Fruit fly (Drosophila melanogaster) whole organism, embryonic: ENCODE data around the gene CG12241.
A peak's percentile ranks its signal among the peaks of the same experiment; 100 is the strongest.

Source experiments
- Abd-B ChIP-seq: fragments of 200-800 bp; sonication (Bioruptor generic); optimal IDR thresholded peaks from 2 replicates; lab custom pipeline; 2018; ENCODE audit warnings: missing biosample characterization, mild to moderate bottlenecking, missing genetic modification characterization, moderate library complexity
- BEAF-32 ChIP-seq: fragments of 200-800 bp; sonication (Bioruptor generic); optimal IDR thresholded peaks from 3 replicates; lab custom pipeline; 2017; ENCODE audit warnings: missing biosample characterization, missing genetic modification characterization, mild to moderate bottlenecking, moderate library complexity, missing genetic modification reagents
- Bdp1 ChIP-seq: fragments of 200-800 bp; sonication (Bioruptor generic); optimal IDR thresholded peaks from 3 replicates; lab custom pipeline; 2016; ENCODE audit warnings: missing biosample characterization, missing genetic modification characterization
- CG10267 ChIP-seq: fragments of 200-800 bp; sonication (Bioruptor generic); optimal IDR thresholded peaks from 2 replicates; lab custom pipeline; 2018; ENCODE audit warnings: missing biosample characterization, mild to moderate bottlenecking, missing genetic modification characterization, moderate library complexity
- CG12391 ChIP-seq: fragments of 200-800 bp; sonication (Bioruptor generic); optimal IDR thresholded peaks from 3 replicates; lab custom pipeline; 2018; ENCODE audit warnings: missing biosample characterization, mild to moderate bottlenecking, missing genetic modification characterization, moderate library complexity
- CG12942 ChIP-seq: fragments of 200-800 bp; sonication (Bioruptor generic); optimal IDR thresholded peaks from 3 replicates; lab custom pipeline; 2016; ENCODE audit warnings: missing biosample characterization, missing genetic modification characterization
- CG13123 ChIP-seq: fragments of 200-800 bp; sonication (Bioruptor generic); optimal IDR thresholded peaks from 2 replicates; lab custom pipeline; 2016; ENCODE audit warnings: missing biosample characterization, missing genetic modification characterization
- CG14050 ChIP-seq: fragments of 200-800 bp; sonication (Bioruptor generic); IDR thresholded peaks from 3 replicates; pipeline ENCODE4 v1.3.6; 2022; ENCODE audit warnings: missing biosample characterization, missing genetic modification characterization
- CG18262 ChIP-seq: fragments of 200-800 bp; optimal IDR thresholded peaks from 3 replicates; lab custom pipeline; 2019; ENCODE audit warnings: missing biosample characterization, mild to moderate bottlenecking, missing genetic modification characterization, moderate library complexity
- CG32772 ChIP-seq: fragments of 200-800 bp; sonication (Bioruptor generic); IDR thresholded peaks from 2 replicates; pipeline ENCODE4 v1.3.6; 2022; ENCODE audit warnings: missing biosample characterization, missing genetic modification characterization
- CG33213 ChIP-seq: fragments of 200-800 bp; sonication (Bioruptor generic); optimal IDR thresholded peaks from 3 replicates; lab custom pipeline; 2016; ENCODE audit warnings: missing biosample characterization, missing genetic modification characterization
- CG3847 ChIP-seq: fragments of 200-800 bp; sonication (Bioruptor generic); IDR thresholded peaks from 2 replicates; pipeline ENCODE4 v1.3.6; 2022; ENCODE audit warnings: missing biosample characterization, missing genetic modification characterization
- CG42726 ChIP-seq: fragments of 200-800 bp; sonication (Bioruptor generic); IDR thresholded peaks from 2 replicates; pipeline ENCODE4 v1.3.6; 2022; ENCODE audit warnings: missing biosample characterization, missing genetic modification characterization; ENCODE audit not compliant: partially characterized antibody
- CG4328 ChIP-seq: fragments of 200-800 bp; sonication (Bioruptor generic); optimal IDR thresholded peaks from 3 replicates; lab custom pipeline; 2017; ENCODE audit warnings: missing biosample characterization, missing genetic modification reagents, missing genetic modification characterization
- CG43689 ChIP-seq: fragments of 200-800 bp; sonication (Bioruptor generic); IDR thresholded peaks from 2 replicates; pipeline ENCODE4 v1.3.6; 2022; ENCODE audit warnings: missing biosample characterization, missing genetic modification characterization
- CG4707 ChIP-seq: fragments of 200-800 bp; sonication (Bioruptor generic); optimal IDR thresholded peaks from 2 replicates; lab custom pipeline; 2018; ENCODE audit warnings: missing biosample characterization, mild to moderate bottlenecking, missing genetic modification characterization, moderate library complexity
- CG8765 ChIP-seq: fragments of 200-800 bp; sonication (Bioruptor generic); IDR thresholded peaks from 2 replicates; pipeline ENCODE4 v1.3.6; 2022; ENCODE audit warnings: missing biosample characterization, missing genetic modification characterization
- CG8924 ChIP-seq: fragments of 200-800 bp; optimal IDR thresholded peaks from 3 replicates; lab custom pipeline; 2019; ENCODE audit warnings: missing biosample characterization, mild to moderate bottlenecking, missing genetic modification characterization, moderate library complexity
- CG8944 ChIP-seq: fragments of 200-800 bp; sonication (Bioruptor generic); optimal IDR thresholded peaks from 3 replicates; lab custom pipeline; 2016; ENCODE audit warnings: missing biosample characterization, missing genetic modification characterization
- CTCF ChIP-seq: fragments of 200-800 bp; sonication (Bioruptor generic); optimal IDR thresholded peaks from 2 replicates; lab custom pipeline; 2017; ENCODE audit warnings: missing biosample characterization, mild to moderate bottlenecking, missing genetic modification characterization, moderate library complexity
- CrebB ChIP-seq: fragments of 200-800 bp; sonication (Bioruptor generic); optimal IDR thresholded peaks from 3 replicates; lab custom pipeline; 2018; ENCODE audit warnings: missing biosample characterization, mild to moderate bottlenecking, missing genetic modification characterization
- Dip2 ChIP-seq: fragments of 200-800 bp; sonication (Bioruptor generic); IDR thresholded peaks from 2 replicates; pipeline ENCODE4 v1.3.6; 2022; ENCODE audit warnings: missing biosample characterization, missing genetic modification characterization
- Drgx ChIP-seq: fragments of 200-800 bp; sonication (Bioruptor generic); IDR thresholded peaks from 2 replicates; pipeline ENCODE4 v1.3.6; 2022; ENCODE audit warnings: missing biosample characterization, missing genetic modification characterization
- E2f1 ChIP-seq: fragments of 200-800 bp; sonication (Bioruptor generic); IDR thresholded peaks from 2 replicates; pipeline ENCODE4 v1.3.6; 2022; ENCODE audit warnings: missing biosample characterization, missing genetic modification characterization
- Ets97D ChIP-seq: fragments of 200-800 bp; sonication (Bioruptor generic); optimal IDR thresholded peaks from 3 replicates; lab custom pipeline; 2016; ENCODE audit warnings: missing biosample characterization, missing genetic modification characterization
- Fer2 ChIP-seq: fragments of 200-800 bp; sonication (Bioruptor generic); optimal IDR thresholded peaks from 2 replicates; lab custom pipeline; 2018; ENCODE audit warnings: missing biosample characterization, mild to moderate bottlenecking, missing genetic modification characterization, moderate library complexity
- Gug ChIP-seq: fragments of 200-800 bp; sonication (Bioruptor generic); IDR thresholded peaks from 4 replicates; pipeline ENCODE4 v1.3.6; 2022; ENCODE audit warnings: missing biosample characterization, missing genetic modification characterization
- HLH3B ChIP-seq: fragments of 200-800 bp; sonication (Bioruptor generic); IDR thresholded peaks from 2 replicates; pipeline ENCODE4 v1.3.6; 2022; ENCODE audit warnings: missing biosample characterization, missing genetic modification characterization
- Hmr ChIP-seq: fragments of 200-800 bp; sonication (Bioruptor generic); optimal IDR thresholded peaks from 3 replicates; lab custom pipeline; 2017; ENCODE audit warnings: mild to moderate bottlenecking, missing biosample characterization, missing genetic modification reagents, missing genetic modification characterization
- Hsf ChIP-seq: fragments of 200-800 bp; sonication (Bioruptor generic); optimal IDR thresholded peaks from 3 replicates; lab custom pipeline; 2016; ENCODE audit warnings: missing biosample characterization, missing genetic modification characterization
- Lpt ChIP-seq: fragments of >200 bp; optimal IDR thresholded peaks from 2 replicates; lab custom pipeline; 2018; ENCODE audit warnings: missing biosample characterization, missing genetic modification characterization
- MBD-R2 ChIP-seq: fragments of 200-800 bp; sonication (Bioruptor generic); IDR thresholded peaks from 2 replicates; pipeline ENCODE4 v1.3.6; 2022; ENCODE audit warnings: missing biosample characterization, missing genetic modification characterization
- Meics ChIP-seq: fragments of 200-800 bp; sonication (Bioruptor generic); optimal IDR thresholded peaks from 2 replicates; lab custom pipeline; 2017; ENCODE audit warnings: missing biosample characterization, mild to moderate bottlenecking, missing genetic modification characterization
- Myb ChIP-seq: fragments of 200-800 bp; sonication (Bioruptor generic); optimal IDR thresholded peaks from 2 replicates; lab custom pipeline; 2016; ENCODE audit warnings: missing biosample characterization, missing genetic modification characterization
- NK7.1 ChIP-seq: fragments of 200-800 bp; sonication (Bioruptor generic); optimal IDR thresholded peaks from 3 replicates; lab custom pipeline; 2016; ENCODE audit warnings: missing biosample characterization, missing genetic modification characterization
- Nf-YB ChIP-seq: fragments of 200-800 bp; sonication (Bioruptor generic); optimal IDR thresholded peaks from 3 replicates; lab custom pipeline; 2019; ENCODE audit warnings: missing biosample characterization, mild to moderate bottlenecking, missing genetic modification characterization, moderate library complexity
- NfI ChIP-seq: fragments of 200-800 bp; sonication (Bioruptor generic); optimal IDR thresholded peaks from 3 replicates; lab custom pipeline; 2018; ENCODE audit warnings: missing biosample characterization, mild to moderate bottlenecking, missing genetic modification characterization, moderate library complexity
- Poxn ChIP-seq: fragments of 200-800 bp; sonication (Bioruptor generic); IDR thresholded peaks from 2 replicates; pipeline ENCODE4 v1.3.6; 2022; ENCODE audit warnings: missing biosample characterization, missing genetic modification characterization
- Sry-β ChIP-seq: fragments of 200-800 bp; sonication (Bioruptor generic); optimal IDR thresholded peaks from 2 replicates; lab custom pipeline; 2018; ENCODE audit warnings: missing biosample characterization, mild to moderate bottlenecking, missing genetic modification characterization, moderate library complexity
- TFAM ChIP-seq: fragments of 200-800 bp; sonication (Bioruptor generic); optimal IDR thresholded peaks from 2 replicates; lab custom pipeline; 2017; ENCODE audit warnings: missing biosample characterization, missing genetic modification characterization, inconsistent platforms
- Trl ChIP-seq, 3 experiments: fragments of >200 bp in 2 of 3; fragments of 200-800 bp in 1 of 3; sonication (Bioruptor generic) in 1 of 3; optimal IDR thresholded peaks; 2 replicates in 1 of 3; 3 replicates in 2 of 3; lab custom pipeline; 2016 to 2017; ENCODE audit warnings: missing biosample characterization in 1 of 3, missing genetic modification characterization in 1 of 3
- ac ChIP-seq: fragments of 200-800 bp; sonication (Bioruptor generic); optimal IDR thresholded peaks from 3 replicates; lab custom pipeline; 2017; ENCODE audit warnings: missing biosample characterization, mild to moderate bottlenecking, missing genetic modification characterization
- ash1 ChIP-seq: fragments of 200-800 bp; sonication (Bioruptor generic); optimal IDR thresholded peaks from 2 replicates; lab custom pipeline; 2018; ENCODE audit warnings: missing biosample characterization, mild to moderate bottlenecking, missing genetic modification characterization
- chif ChIP-seq, 2 experiments: fragments of 200-800 bp; sonication (Bioruptor generic); optimal IDR thresholded peaks; 3 replicates each; lab custom pipeline; 2016; ENCODE audit warnings: missing biosample characterization in 2 of 2, missing genetic modification characterization in 2 of 2
- ci ChIP-seq: fragments of 200-800 bp; sonication (Bioruptor generic); IDR thresholded peaks from 3 replicates; pipeline ENCODE4 v1.3.6; 2022; ENCODE audit warnings: missing biosample characterization, missing genetic modification characterization
- da ChIP-seq: fragments of 200-800 bp; sonication (Bioruptor generic); optimal IDR thresholded peaks from 2 replicates; lab custom pipeline; 2016; ENCODE audit warnings: missing biosample characterization, missing genetic modification characterization
- danr ChIP-seq: fragments of 200-800 bp; sonication (Bioruptor generic); IDR thresholded peaks from 2 replicates; pipeline ENCODE4 v1.3.6; 2022; ENCODE audit warnings: missing biosample characterization, missing genetic modification characterization
- emc ChIP-seq: fragments of 200-800 bp; sonication (Bioruptor generic); optimal IDR thresholded peaks from 2 replicates; lab custom pipeline; 2016; ENCODE audit warnings: missing biosample characterization, missing genetic modification characterization
- fd102C ChIP-seq: fragments of 200-800 bp; sonication (Bioruptor generic); optimal IDR thresholded peaks from 2 replicates; lab custom pipeline; 2018; ENCODE audit warnings: missing biosample characterization, mild to moderate bottlenecking, missing genetic modification characterization, moderate library complexity
- gsb-n ChIP-seq: fragments of 200-800 bp; sonication (Bioruptor generic); optimal IDR thresholded peaks from 3 replicates; lab custom pipeline; 2018; ENCODE audit warnings: missing biosample characterization, mild to moderate bottlenecking, missing genetic modification characterization
- repo ChIP-seq: fragments of 200-800 bp; sonication (Bioruptor generic); optimal IDR thresholded peaks from 2 replicates; lab custom pipeline; 2016; ENCODE audit warnings: missing biosample characterization, missing genetic modification characterization
- sens ChIP-seq: fragments of 200-800 bp; sonication (Bioruptor generic); peaks from one replicate; lab custom pipeline; 2016; ENCODE audit warnings: missing biosample characterization, missing genetic modification characterization

Gene CG12241

DNA sequence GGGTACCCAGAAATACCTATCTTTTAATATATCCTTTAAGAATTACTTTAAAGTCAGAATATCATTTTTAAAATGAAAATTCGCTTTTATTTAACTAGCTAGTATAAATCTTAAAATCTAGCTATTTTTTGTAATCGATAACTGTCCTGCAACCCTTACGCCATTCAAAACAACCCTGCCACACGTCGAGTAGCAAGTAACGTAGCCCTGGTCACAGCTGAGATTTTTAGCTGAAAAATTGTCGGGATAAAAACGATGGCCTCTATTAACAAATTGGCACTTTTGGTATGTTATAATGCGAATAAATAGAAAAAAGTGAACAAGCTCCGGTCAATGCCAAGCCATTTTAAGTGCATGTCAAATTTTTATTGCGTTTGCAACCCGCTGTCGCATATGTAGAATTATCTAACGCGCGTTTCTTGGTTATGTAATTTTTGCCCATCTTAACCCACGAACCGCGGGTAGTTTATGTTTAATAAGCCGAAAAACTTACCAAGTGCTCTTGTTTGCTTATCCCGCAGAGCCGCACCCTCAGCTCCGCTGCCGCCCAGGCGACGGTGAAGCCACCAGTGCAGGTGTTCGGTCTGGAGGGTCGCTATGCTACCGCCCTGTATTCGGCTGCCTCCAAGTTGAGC lies 46.5 kb downstream of the CG12241 start, which contains the start of gene ATPsynO (continued):
- peak; percentile 14 for TF ChIP-seq Hsf (GFP tag; lab: Kevin White, UChicago)
- TF ChIP-seq CG18262 (tag; lab: Kevin White, UChicago): peak; percentile 32
- no peak for TF ChIP-seq Lpt
- TF ChIP-seq Fer2 (tag; lab: Kevin White, UChicago): no peak
- no peak for TF ChIP-seq CTCF (GFP tag; lab: Kevin White, UChicago)
- no peak for TF ChIP-seq da (GFP tag; lab: Kevin White, UChicago)
- peak; percentile 51 for TF ChIP-seq Myb (GFP tag; lab: Kevin White, UChicago)
- TF ChIP-seq ci (GFP tag; lab: Robert Waterston, UW): no peak
- TF ChIP-seq danr (GFP tag; lab: Robert Waterston, UW): no peak
- no peak for TF ChIP-seq Abd-B (GFP tag; lab: Kevin White, UChicago)
- TF ChIP-seq Bdp1 (GFP tag; lab: Kevin White, UChicago): no peak
- TF ChIP-seq Gug (GFP tag; lab: Robert Waterston, UW): no peak
- TF ChIP-seq Sry-β (GFP tag; lab: Kevin White, UChicago): peak; percentile 86
- peak; percentile 11 for TF ChIP-seq CrebB (tag; lab: Kevin White, UChicago)
- TF ChIP-seq CG8944 (GFP tag; lab: Kevin White, UChicago): no peak
- TF ChIP-seq NK7.1 (GFP tag; lab: Kevin White, UChicago): no peak
- TF ChIP-seq BEAF-32 (GFP tag; lab: Kevin White, UChicago): peak; percentile 57
- peak; percentile 18 for TF ChIP-seq CG8924 (tag; lab: Kevin White, UChicago)
- TF ChIP-seq CG12391 (tag; lab: Kevin White, UChicago): peak; percentile 62
- TF ChIP-seq TFAM (GFP tag; lab: Kevin White, UChicago): no peak
- no peak for TF ChIP-seq CG32772 (GFP tag; lab: Robert Waterston, UW)
- no peak for TF ChIP-seq Meics (GFP tag; lab: Kevin White, UChicago)
- TF ChIP-seq E2f1: no peak
- TF ChIP-seq ac: no peak
- TF ChIP-seq Nf-YB (GFP tag; lab: Kevin White, UChicago): peak; percentile 5
- TF ChIP-seq repo (GFP tag; lab: Kevin White, UChicago): no peak
- TF ChIP-seq CG10267 (tag; lab: Kevin White, UChicago): peak; percentile 75
- TF ChIP-seq fd102C (GFP tag; lab: Kevin White, UChicago): no peak
- no peak for TF ChIP-seq HLH3B (GFP tag; lab: Robert Waterston, UW)
- no peak for TF ChIP-seq chif (GFP tag; optimal IDR thresholded peaks at IDR 0.05; lab: Kevin White, UChicago)
- TF ChIP-seq gsb-n: no peak
- peak; percentile 29 for TF ChIP-seq NfI (GFP tag; lab: Kevin White, UChicago)
- peak; percentile 98 for TF ChIP-seq sens (GFP tag; lab: Kevin White, UChicago)
- TF ChIP-seq Trl (optimal IDR thresholded peaks at IDR 0.05; lab: Kevin White, UChicago): no peak
- TF ChIP-seq Trl (GFP tag; optimal IDR thresholded peaks at IDR 0.05; lab: Kevin White, UChicago): no peak
- no peak for TF ChIP-seq emc (GFP tag; lab: Kevin White, UChicago)
- TF ChIP-seq Poxn: no peak
- peak; percentile 17; the same call in 1 of the 2 replicates for TF ChIP-seq CG3847 (GFP tag; lab: Robert Waterston, UW)
- TF ChIP-seq Drgx: no peak
- no peak for TF ChIP-seq CG8765
- TF ChIP-seq CG13123 (GFP tag; lab: Kevin White, UChicago): no peak
- TF ChIP-seq Ets97D (GFP tag; lab: Kevin White, UChicago): peak; percentile 67
- TF ChIP-seq Hmr (GFP tag; lab: Kevin White, UChicago): no peak
- TF ChIP-seq MBD-R2 (GFP tag; lab: Robert Waterston, UW): peak; percentile 89
- no peak for TF ChIP-seq CG43689 (GFP tag; lab: Robert Waterston, UW)
- TF ChIP-seq Dip2 (GFP tag; lab: Robert Waterston, UW): no peak
- TF ChIP-seq CG4707 (GFP tag; lab: Kevin White, UChicago): no peak
- peak; percentile 35 for TF ChIP-seq CG33213 (GFP tag; lab: Kevin White, UChicago)
- TF ChIP-seq CG42726 (GFP tag; lab: Robert Waterston, UW): peak; percentile 18; the same call in 1 of the 2 replicates
- TF ChIP-seq CG12942: no peak
- TF ChIP-seq CG14050 (GFP tag; lab: Robert Waterston, UW): no peak
- TF ChIP-seq CG4328 (GFP tag; lab: Kevin White, UChicago): no peak
- no peak for TF ChIP-seq ash1
